Worm (Caenorhabditis elegans) whole organism, L4 larva: ENCODE data around the gene F47B8.8.

Experiments
- D1046.2 ChIP-seq: fragments of 200-800 bp; sonication (Bioruptor generic); IDR thresholded peaks from 2 replicates; pipeline ENCODE4 v1.3.6; 2022; ENCODE audit warnings: missing genetic modification characterization, missing compliant biosample characterization
- F10B5.3 ChIP-seq: sonication (generic microtip); optimal IDR thresholded peaks from 2 replicates; lab custom pipeline; 2016; ENCODE audit warnings: mild to moderate bottlenecking, missing genetic modification characterization, missing compliant biosample characterization
- F44E2.7 ChIP-seq: fragments of 200-800 bp; sonication (Bioruptor generic); IDR thresholded peaks from 2 replicates; pipeline ENCODE4 v2.1.2; 2022; ENCODE audit warnings: missing genetic modification characterization, missing compliant biosample characterization
- R02D3.7 ChIP-seq: fragments of 150-350 bp; sonication (generic microtip); optimal IDR thresholded peaks from 3 replicates; lab custom pipeline; 2014; ENCODE audit warnings: missing biosample characterization, missing genetic modification characterization
- T20F7.1 ChIP-seq: fragments of 200-800 bp; sonication (Bioruptor generic); optimal IDR thresholded peaks from 2 replicates; lab custom pipeline; 2018; ENCODE audit warnings: mild to moderate bottlenecking, missing genetic modification characterization, missing compliant biosample characterization
- T26A8.4 ChIP-seq: fragments of 200-800 bp; sonication (Bioruptor generic); IDR thresholded peaks from 2 replicates; pipeline ENCODE4 v1.3.6; 2022; ENCODE audit warnings: missing genetic modification characterization, missing compliant biosample characterization
- aha-1 ChIP-seq: fragments of 150-350 bp; peaks from one replicate; lab custom pipeline; 2014; ENCODE audit warnings: missing biosample characterization, missing genetic modification characterization
- aly-2 ChIP-seq: sonication (generic microtip); optimal IDR thresholded peaks from 2 replicates; lab custom pipeline; 2018; ENCODE audit warnings: missing biosample characterization, missing genetic modification characterization
- ceh-28 ChIP-seq: fragments of 150-350 bp; optimal IDR thresholded peaks from 2 replicates; lab custom pipeline; 2014; ENCODE audit warnings: missing biosample characterization, missing genetic modification reagents, missing genetic modification characterization
- ceh-44 ChIP-seq: fragments of 200-800 bp; sonication (Bioruptor generic); IDR thresholded peaks from 2 replicates; pipeline ENCODE4 v1.3.6; 2022; ENCODE audit warnings: missing genetic modification reagents, missing genetic modification characterization, missing compliant biosample characterization
- ctbp-1 ChIP-seq: fragments of 200-800 bp; sonication (Bioruptor generic); IDR thresholded peaks from 2 replicates; pipeline ENCODE4 v1.3.6; 2022; ENCODE audit warnings: missing genetic modification reagents, missing genetic modification characterization, missing compliant biosample characterization
- daf-16 ChIP-seq, 3 experiments: sonication (generic microtip); optimal IDR thresholded peaks; 2 replicates each; lab custom pipeline; 2016 to 2017; ENCODE audit warnings: missing genetic modification characterization in 3 of 3, missing genetic modification reagents in 3 of 3, mild to moderate bottlenecking in 2 of 3, missing compliant biosample characterization in 2 of 3, missing biosample characterization in 1 of 3, moderate library complexity in 1 of 3
- dmd-6 ChIP-seq: fragments of 200-800 bp; sonication (Bioruptor generic); IDR thresholded peaks from 2 replicates; pipeline ENCODE4 v1.3.6; 2022; ENCODE audit warnings: missing genetic modification reagents, missing genetic modification characterization, missing compliant biosample characterization
- dmd-8 ChIP-seq: fragments of 200-800 bp; sonication (Bioruptor generic); IDR thresholded peaks from 2 replicates; pipeline ENCODE4 v1.3.6; 2022; ENCODE audit warnings: missing genetic modification characterization, missing compliant biosample characterization
- dpl-1 ChIP-seq: fragments of 150-350 bp; optimal IDR thresholded peaks from 2 replicates; lab custom pipeline; 2014; ENCODE audit warnings: missing biosample characterization, missing genetic modification reagents, missing genetic modification characterization
- duxl-1 ChIP-seq: sonication (generic microtip); optimal IDR thresholded peaks from 2 replicates; lab custom pipeline; 2016; ENCODE audit warnings: mild to moderate bottlenecking, missing genetic modification characterization, moderate library complexity, missing compliant biosample characterization; ENCODE audit not compliant: poor library complexity
- dve-1 ChIP-seq: sonication (generic microtip); optimal IDR thresholded peaks from 2 replicates; lab custom pipeline; 2017; ENCODE audit warnings: antibody characterized with exemption, mild to moderate bottlenecking, missing genetic modification characterization, missing compliant biosample characterization; ENCODE audit not compliant: insufficient read depth
- fkh-10 ChIP-seq: fragments of 150-350 bp; optimal IDR thresholded peaks from 2 replicates; lab custom pipeline; 2014; ENCODE audit warnings: missing biosample characterization, missing genetic modification reagents, missing genetic modification characterization
- hif-1 ChIP-seq, 2 experiments: sonication (generic microtip); optimal IDR thresholded peaks; 2 replicates each; lab custom pipeline; 2016 to 2017; ENCODE audit warnings: missing compliant biosample characterization in 2 of 2, missing genetic modification characterization in 2 of 2, missing genetic modification reagents in 2 of 2, missing genotype in 2 of 2, mild to moderate bottlenecking in 1 of 2
- hlh-30 ChIP-seq: sonication (generic microtip); optimal IDR thresholded peaks from 2 replicates; lab custom pipeline; 2017; ENCODE audit warnings: antibody characterized with exemption, mild to moderate bottlenecking, missing genetic modification characterization, missing compliant biosample characterization; ENCODE audit not compliant: insufficient read depth
- hmg-1.1 ChIP-seq: fragments of 200-800 bp; sonication (Bioruptor generic); IDR thresholded peaks from 2 replicates; pipeline ENCODE4 v1.3.6; 2022; ENCODE audit warnings: missing genetic modification reagents, missing genetic modification characterization, missing compliant biosample characterization
- lin-15B ChIP-seq: fragments of 150-350 bp; sonication (generic microtip); optimal IDR thresholded peaks from 3 replicates; lab custom pipeline; 2014; ENCODE audit warnings: missing biosample characterization, missing genetic modification characterization
- lin-29 ChIP-seq: fragments of 200-800 bp; sonication (Bioruptor generic); IDR thresholded peaks from 2 replicates; pipeline ENCODE4 v1.3.6; 2022; ENCODE audit warnings: missing genetic modification reagents, missing genetic modification characterization, missing compliant biosample characterization
- lin-39 ChIP-seq: fragments of 150-350 bp; optimal IDR thresholded peaks from 2 replicates; lab custom pipeline; 2014; ENCODE audit warnings: missing biosample characterization, missing genetic modification reagents, missing genetic modification characterization
- madf-5 ChIP-seq, 2 experiments: fragments of 200-800 bp; sonication (Bioruptor generic); IDR thresholded peaks; 2 replicates each; pipeline ENCODE4 v1.3.6; 2022; ENCODE audit warnings: missing compliant biosample characterization in 2 of 2, missing genetic modification characterization in 2 of 2
- mes-2 ChIP-seq: sonication (generic microtip); optimal IDR thresholded peaks from 2 replicates; lab custom pipeline; 2016; ENCODE audit warnings: missing genotype, mild to moderate bottlenecking, missing genetic modification characterization, missing compliant biosample characterization; ENCODE audit not compliant: poor library complexity, severe bottlenecking
- mxl-2 ChIP-seq: fragments of 200-800 bp; sonication (Bioruptor generic); conservative IDR thresholded peaks from 2 replicates; pipeline ENCODE4 v1.3.6; 2022; ENCODE audit warnings: missing genetic modification reagents, missing genetic modification characterization, missing compliant biosample characterization
- mxl-3 ChIP-seq: fragments of 200-800 bp; sonication (Bioruptor generic); optimal IDR thresholded peaks from 2 replicates; lab custom pipeline; 2018; ENCODE audit warnings: mild to moderate bottlenecking, missing genetic modification characterization, missing compliant biosample characterization
- nhr-102 ChIP-seq: sonication (generic microtip); optimal IDR thresholded peaks from 2 replicates; lab custom pipeline; 2016; ENCODE audit warnings: mild to moderate bottlenecking, missing genetic modification characterization, moderate library complexity, missing compliant biosample characterization
- nhr-11 ChIP-seq: fragments of 150-350 bp; optimal IDR thresholded peaks from 2 replicates; lab custom pipeline; 2014; ENCODE audit warnings: missing biosample characterization, missing genetic modification characterization
- nhr-111 ChIP-seq: fragments of 200-800 bp; sonication (Bioruptor generic); optimal IDR thresholded peaks from 2 replicates; lab custom pipeline; 2018; ENCODE audit warnings: mild to moderate bottlenecking, missing genetic modification characterization, missing compliant biosample characterization
- nhr-237 ChIP-seq: sonication (generic microtip); optimal IDR thresholded peaks from 2 replicates; lab custom pipeline; 2017; ENCODE audit warnings: missing biosample characterization, missing genetic modification characterization
- nhr-25 ChIP-seq: sonication (generic microtip); optimal IDR thresholded peaks from 2 replicates; lab custom pipeline; 2017; ENCODE audit warnings: missing genetic modification characterization, mild to moderate bottlenecking, missing compliant biosample characterization, antibody characterized with exemption, moderate library complexity, borderline replicate concordance; ENCODE audit not compliant: insufficient read depth
- nhr-28 ChIP-seq: fragments of 150-350 bp; optimal IDR thresholded peaks from 2 replicates; lab custom pipeline; 2014; ENCODE audit warnings: missing biosample characterization, missing genetic modification characterization
- nhr-41 ChIP-seq: fragments of 200-800 bp; sonication (Bioruptor generic); IDR thresholded peaks from 2 replicates; pipeline ENCODE4 v1.3.6; 2022; ENCODE audit warnings: missing genetic modification reagents, missing genetic modification characterization, missing compliant biosample characterization
- nhr-6 ChIP-seq: fragments of 150-350 bp; optimal IDR thresholded peaks from 2 replicates; lab custom pipeline; 2014; ENCODE audit warnings: missing biosample characterization, missing genetic modification characterization
- nhr-76 ChIP-seq: fragments of 150-350 bp; optimal IDR thresholded peaks from 2 replicates; lab custom pipeline; 2014; ENCODE audit warnings: missing biosample characterization, missing genetic modification characterization
- php-3 ChIP-seq: fragments of 200-800 bp; sonication (Bioruptor generic); IDR thresholded peaks from 2 replicates; pipeline ENCODE4 v1.3.6; 2022; ENCODE audit warnings: missing genetic modification reagents, missing genetic modification characterization, missing compliant biosample characterization
- pqm-1 ChIP-seq: sonication (generic microtip); optimal IDR thresholded peaks from 2 replicates; lab custom pipeline; 2017; ENCODE audit warnings: missing biosample characterization, missing genetic modification characterization
- rbr-2 ChIP-seq: sonication (generic microtip); optimal IDR thresholded peaks from 2 replicates; lab custom pipeline; 2016; ENCODE audit warnings: missing genotype, missing genetic modification characterization, missing compliant biosample characterization
- saeg-2 ChIP-seq: fragments of 200-800 bp; sonication (Bioruptor generic); IDR thresholded peaks from 2 replicates; pipeline ENCODE4 v1.3.6; 2022; ENCODE audit warnings: missing genetic modification reagents, missing genetic modification characterization, missing compliant biosample characterization
- spr-1 ChIP-seq: sonication (generic microtip); optimal IDR thresholded peaks from 2 replicates; lab custom pipeline; 2016; ENCODE audit warnings: mild to moderate bottlenecking, missing genetic modification characterization, missing compliant biosample characterization
- tra-1 ChIP-seq: fragments of 200-800 bp; sonication (Bioruptor generic); IDR thresholded peaks from 2 replicates; pipeline ENCODE4 v1.3.6; 2022; ENCODE audit warnings: missing genetic modification reagents, missing genetic modification characterization, missing compliant biosample characterization
- unc-130 ChIP-seq: sonication (generic microtip); optimal IDR thresholded peaks from 2 replicates; lab custom pipeline; 2016; ENCODE audit warnings: missing genetic modification reagents, missing genetic modification characterization, missing compliant biosample characterization
- zag-1 ChIP-seq: fragments of 150-350 bp; optimal IDR thresholded peaks from 2 replicates; lab custom pipeline; 2014; ENCODE audit warnings: missing biosample characterization, missing genetic modification characterization
- zfp-2 ChIP-seq: sonication (generic microtip); optimal IDR thresholded peaks from 2 replicates; lab custom pipeline; 2016; ENCODE audit warnings: mild to moderate bottlenecking, missing genetic modification characterization, missing compliant biosample characterization
- zfp-3 ChIP-seq: fragments of 200-800 bp; sonication (Bioruptor generic); conservative IDR thresholded peaks from 2 replicates; pipeline ENCODE4 v1.3.6; 2022; ENCODE audit warnings: missing genetic modification reagents, missing genetic modification characterization, missing compliant biosample characterization
- zip-11 ChIP-seq: fragments of 200-800 bp; sonication (Bioruptor generic); IDR thresholded peaks from 2 replicates; pipeline ENCODE4 v1.3.6; 2022; ENCODE audit warnings: missing genetic modification characterization, missing compliant biosample characterization
- zip-2 ChIP-seq: fragments of 150-350 bp; optimal IDR thresholded peaks from 2 replicates; lab custom pipeline; 2014; ENCODE audit warnings: missing biosample characterization, missing genetic modification characterization
- ztf-7 ChIP-seq: fragments of 150-350 bp; optimal IDR thresholded peaks from 2 replicates; lab custom pipeline; 2014; ENCODE audit warnings: missing biosample characterization, missing genetic modification characterization

Gene F47B8.8

ce11 chrV:14355738-14356368, 24.3 kb downstream of the F47B8.8 start, which contains the start of gene cyn-1 (continued):
- TF ChIP-seq D1046.2 = no peak
- TF ChIP-seq hif-1 (tag; optimal IDR thresholded peaks at IDR 0.05; lab: Kevin White, UChicago) = peak in 1 of 2 experiments; percentile 25
- TF ChIP-seq dmd-6 (GFP tag; lab: Robert Waterston, UW) = peak; percentile 55; the same call in 1 of the 2 replicates
- TF ChIP-seq dmd-8 (GFP tag; lab: Robert Waterston, UW) = no peak
- TF ChIP-seq zip-2 (tag; lab: Kevin White, UChicago) = peak; percentile 38
- TF ChIP-seq rbr-2 = peak; percentile 73
- TF ChIP-seq aly-2 = no peak
- peak; percentile 41 for TF ChIP-seq unc-130
- peak; percentile 66 for TF ChIP-seq spr-1 (tag; lab: Kevin White, UChicago)
- TF ChIP-seq ztf-7 (tag; lab: Kevin White, UChicago) = peak; percentile 53
- no peak for TF ChIP-seq zip-11
- TF ChIP-seq fkh-10 (GFP tag; lab: Kevin White, UChicago) = peak; percentile 69
- peak; percentile 77 for TF ChIP-seq hmg-1.1 (GFP tag; lab: Robert Waterston, UW)
- TF ChIP-seq mxl-3 (GFP tag; lab: Kevin White, UChicago) = no peak
- TF ChIP-seq zfp-2 (tag; lab: Kevin White, UChicago) = no peak
- TF ChIP-seq nhr-11 (tag; lab: Kevin White, UChicago) = peak; percentile 34
- TF ChIP-seq ceh-44 = no peak
- TF ChIP-seq nhr-102 (tag; lab: Kevin White, UChicago) = peak; percentile 71
- peak; percentile 25 for TF ChIP-seq nhr-25 (tag; lab: Kevin White, UChicago)
- no peak for TF ChIP-seq lin-15B (tag; lab: Kevin White, UChicago)
- no peak for TF ChIP-seq zfp-3 (GFP tag; lab: Robert Waterston, UW)
- no peak for TF ChIP-seq tra-1 (GFP tag; lab: Robert Waterston, UW)
- no peak for TF ChIP-seq lin-29 (GFP tag; lab: Robert Waterston, UW)
- peak; percentile 31 for TF ChIP-seq aha-1 (tag; lab: Kevin White, UChicago)
- no peak for TF ChIP-seq pqm-1 (tag; lab: Kevin White, UChicago)
- TF ChIP-seq dve-1 (tag; lab: Kevin White, UChicago) = peak; percentile 85
- no peak for TF ChIP-seq F44E2.7
- no peak for TF ChIP-seq R02D3.7 (tag; lab: Kevin White, UChicago)
- no peak for TF ChIP-seq php-3 (GFP tag; lab: Robert Waterston, UW)
- TF ChIP-seq daf-16 (GFP tag; optimal IDR thresholded peaks at IDR 0.05; lab: Kevin White, UChicago) = no peak
- peak; percentile 20 for TF ChIP-seq daf-16 (tag; optimal IDR thresholded peaks at IDR 0.05; lab: Kevin White, UChicago)
- peak; percentile 51 for TF ChIP-seq nhr-28
- TF ChIP-seq nhr-41 (GFP tag; lab: Robert Waterston, UW) = no peak
- peak; percentile 40 for TF ChIP-seq F10B5.3
- TF ChIP-seq duxl-1 (tag; lab: Kevin White, UChicago) = peak; percentile 61
- TF ChIP-seq dpl-1 (GFP tag; lab: Kevin White, UChicago) = peak; percentile 97
- TF ChIP-seq T20F7.1 (GFP tag; lab: Kevin White, UChicago) = peak; percentile 72
- TF ChIP-seq mxl-2 (GFP tag; lab: Robert Waterston, UW) = no peak
- peak; percentile 52 for TF ChIP-seq hlh-30 (tag; lab: Kevin White, UChicago)
- no peak for TF ChIP-seq nhr-76 (tag; lab: Kevin White, UChicago)
- TF ChIP-seq mes-2 (tag; lab: Kevin White, UChicago) = peak; percentile 93
- peak; percentile 8 for TF ChIP-seq zag-1
- TF ChIP-seq ctbp-1 (GFP tag; lab: Robert Waterston, UW) = no peak; the same call in 1 of the 2 replicates
- TF ChIP-seq ceh-28 (tag; lab: Kevin White, UChicago) = no peak
- no peak for TF ChIP-seq saeg-2 (GFP tag; lab: Robert Waterston, UW)
- TF ChIP-seq madf-5 (GFP tag; IDR thresholded peaks at IDR 0.05; lab: Robert Waterston, UW) = no peak
- TF ChIP-seq lin-39 (tag; lab: Kevin White, UChicago) = no peak
- TF ChIP-seq T26A8.4 = peak; percentile 70
- peak; percentile 96 for TF ChIP-seq nhr-6
- no peak for TF ChIP-seq nhr-111 (GFP tag; lab: Kevin White, UChicago)
- no peak for TF ChIP-seq nhr-237 (tag; lab: Kevin White, UChicago)
